Fruit fly (Drosophila melanogaster) whole organism, prepupa: Measurements from ENCODE around the gene Surf1.

ENCODE experiments used
- CG6808 ChIP-seq: fragments of 200-800 bp; sonication (Bioruptor generic); optimal IDR thresholded peaks from 3 replicates; lab custom pipeline; 2017; ENCODE audit warnings: missing biosample characterization, missing genetic modification characterization, mild to moderate bottlenecking, moderate library complexity, missing genetic modification reagents
- Hr39 ChIP-seq: fragments of 200-800 bp; sonication (Bioruptor generic); optimal IDR thresholded peaks from 2 replicates; lab custom pipeline; 2016; ENCODE audit warnings: missing biosample characterization, missing genetic modification characterization

dm6 chr3L:6963175-6963574 is 5.0 kb downstream of the Surf1 start:
- TF ChIP-seq Hr39 (no peak), CG6808 (GFP tag; lab: Kevin White, UChicago) (no peak)
